Worm (Caenorhabditis elegans) whole organism, early embryonic: ENCODE data around the gene best-18.

Experiments used
- F13C5.2 ChIP-seq: sonication (generic microtip); optimal IDR thresholded peaks from 2 replicates; lab custom pipeline; 2017; ENCODE audit warnings: mild to moderate bottlenecking, missing genetic modification characterization, inconsistent platforms, missing compliant biosample characterization
- ceh-36 ChIP-seq: sonication (generic microtip); optimal IDR thresholded peaks from 2 replicates; lab custom pipeline; 2016; ENCODE audit warnings: missing genetic modification characterization, inconsistent platforms, missing compliant biosample characterization
- sea-1 ChIP-seq: fragments of 200-800 bp; sonication (Bioruptor generic); conservative IDR thresholded peaks from 2 replicates; pipeline ENCODE4 v1.3.6; 2022; ENCODE audit warnings: missing genetic modification characterization, missing compliant biosample characterization

ce11 chrIII:10209703-10210102, 2.5 kb upstream of the best-18 start, which contains the start of gene T20G5.9:
- TF ChIP-seq ceh-36 (tag; lab: Kevin White, UChicago) (no peak), sea-1 (no peak), F13C5.2 (tag; lab: Kevin White, UChicago) (no peak)
